Fruit fly (Drosophila melanogaster): ENCODE results near the gene galectin.

DNA sequence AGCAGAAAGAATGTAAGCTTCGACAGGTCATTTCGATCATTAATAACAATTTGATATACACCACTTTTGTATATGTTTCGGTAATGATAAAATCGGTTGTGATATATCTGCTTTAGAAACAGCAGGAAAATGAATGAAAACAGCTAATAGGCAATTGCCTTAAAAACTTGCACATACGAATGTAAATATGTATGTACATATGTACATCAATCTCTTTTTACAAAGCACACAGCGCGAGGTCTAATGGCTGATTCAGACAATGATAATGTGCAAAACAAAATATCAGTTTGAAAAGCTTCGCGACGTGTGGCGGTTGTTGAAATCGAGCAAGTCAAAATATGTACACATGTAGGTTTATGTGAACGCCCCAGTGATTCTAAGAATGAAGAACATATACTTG lies at the start of gene galectin:
- TF ChIP-seq h (optimal IDR thresholded peaks at IDR 0.05), result no peak
- no peak for TF ChIP-seq ttk (optimal IDR thresholded peaks at IDR 0.05)
